Worm (Caenorhabditis elegans): ENCODE measurements around the gene R10D12.13.

DNA sequence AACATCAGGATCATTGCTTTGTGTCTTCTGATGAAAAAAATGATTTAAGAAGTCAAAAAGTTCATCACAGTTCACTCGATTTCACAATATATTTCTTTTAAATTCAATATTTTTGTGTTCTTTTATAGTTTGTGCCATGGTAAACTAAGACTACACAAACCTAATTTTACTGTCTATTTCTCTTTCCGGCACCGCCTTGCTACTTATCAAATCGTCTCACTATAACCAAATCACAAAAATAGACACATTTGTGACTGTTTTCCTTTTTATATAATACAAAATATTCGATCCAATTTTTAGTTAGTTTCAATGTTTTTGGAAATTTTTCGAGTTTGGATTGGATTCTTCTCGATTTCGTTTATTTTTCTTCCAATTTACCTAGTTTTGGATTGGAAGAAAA, 8.2 kb upstream of the R10D12.13 start, which contains the start of gene swt-6:
- no peak for TF ChIP-seq snpc-4 (tag; optimal IDR thresholded peaks at IDR 0.05)
- TF ChIP-seq elt-1 (tag; optimal IDR thresholded peaks at IDR 0.05; ENCODE audit: borderline replicate concordance, insufficient read depth): no peak
- TF ChIP-seq lsy-2 (tag; optimal IDR thresholded peaks at IDR 0.05): no peak
- TF ChIP-seq unc-62 (GFP tag; optimal IDR thresholded peaks at IDR 0.05): no peak
- TF ChIP-seq pha-4 (tag; optimal IDR thresholded peaks at IDR 0.05): no peak
- TF ChIP-seq ztf-11 (tag; optimal IDR thresholded peaks at IDR 0.05): no peak
- no peak for TF ChIP-seq ceh-43 (GFP tag; optimal IDR thresholded peaks at IDR 0.05)

Data from whole organism, mixed stage, embryonic.